Fruit fly (Drosophila melanogaster): ENCODE results near the gene Cyp4d20.

The Cyp4d20 gene

DNA sequence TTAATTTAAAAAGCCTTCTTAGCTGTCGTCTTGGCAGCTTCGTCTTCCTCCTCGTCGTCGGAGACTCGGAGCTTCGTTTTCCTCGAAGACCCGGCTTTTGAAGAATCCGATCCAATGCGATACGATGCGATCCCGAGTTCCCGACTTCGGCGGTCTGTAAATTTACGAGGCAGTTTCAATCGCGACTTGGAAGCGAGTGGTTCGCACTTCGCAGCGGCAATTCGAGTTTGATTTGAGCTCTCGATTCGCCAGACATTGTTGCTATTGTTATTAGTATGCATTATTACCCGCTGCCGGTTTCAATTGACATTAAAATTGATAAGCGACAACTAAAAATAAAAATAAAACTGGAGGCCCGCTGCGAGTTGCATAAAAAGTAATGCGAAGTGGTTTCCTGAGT is 10.4 kb upstream of the Cyp4d20 start, which contains the start of gene CG1146:
Gene CG1146, plus strand, starts transcription at position 171 of the 400 bp plus-strand sequence.
- TF ChIP-seq insv (optimal IDR thresholded peaks at IDR 0.05) (no peak), psq (optimal IDR thresholded peaks at IDR 0.05) (no peak), Myc (optimal IDR thresholded peaks at IDR 0.05) (no peak), ttk (optimal IDR thresholded peaks at IDR 0.05) (no peak)

DNA sequence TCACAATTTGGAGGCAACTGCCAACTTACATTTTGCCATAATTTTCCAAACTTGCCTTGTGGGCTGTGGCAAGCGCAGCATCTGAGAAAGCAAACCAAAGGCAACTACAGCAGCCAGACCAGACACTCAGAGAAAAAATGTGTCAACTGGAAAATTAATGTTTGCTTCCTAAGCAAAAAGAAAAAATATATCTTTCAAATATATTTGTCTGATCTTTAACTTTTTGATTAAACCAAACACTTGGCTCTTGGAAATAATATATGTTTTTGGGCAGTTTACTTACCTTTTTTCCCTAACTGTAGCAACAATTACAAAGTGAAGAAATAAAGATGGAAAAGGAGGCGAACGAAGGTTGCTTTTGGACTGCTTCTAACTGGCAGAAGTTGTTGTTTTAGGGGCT is 9.0 kb upstream of the Cyp4d20 start:
- TF ChIP-seq insv (optimal IDR thresholded peaks at IDR 0.05) (no peak), Myc (optimal IDR thresholded peaks at IDR 0.05) (no peak), Sin3A (optimal IDR thresholded peaks at IDR 0.05) (no peak), ttk (optimal IDR thresholded peaks at IDR 0.05) (no peak), psq (optimal IDR thresholded peaks at IDR 0.05) (no peak), h (optimal IDR thresholded peaks at IDR 0.05) (no peak)

DNA sequence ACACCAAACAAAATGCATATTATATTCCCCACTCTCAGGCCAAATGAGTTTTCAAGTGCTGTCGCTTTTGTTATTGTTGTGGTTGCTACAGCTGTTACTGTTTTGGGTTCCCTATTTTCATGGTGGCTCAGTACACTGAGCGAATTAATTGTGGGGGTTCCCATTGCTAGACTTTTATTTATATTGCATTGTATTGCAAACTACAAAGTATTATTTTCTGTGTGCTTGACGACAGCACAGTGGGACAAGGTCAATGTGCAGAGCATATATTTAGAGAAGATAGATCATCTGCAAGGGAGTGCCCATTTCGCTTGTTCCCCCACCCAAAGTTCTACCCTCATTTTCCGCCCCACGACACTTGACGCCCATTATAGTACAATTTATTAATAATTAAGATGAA is 8.2 kb upstream of the Cyp4d20 start:
- TF ChIP-seq Sin3A (optimal IDR thresholded peaks at IDR 0.05): no peak
- TF ChIP-seq Myc (optimal IDR thresholded peaks at IDR 0.05): no peak
- no peak for TF ChIP-seq psq (optimal IDR thresholded peaks at IDR 0.05)
- no peak for TF ChIP-seq insv (optimal IDR thresholded peaks at IDR 0.05)
- no peak for TF ChIP-seq ttk (optimal IDR thresholded peaks at IDR 0.05)
- TF ChIP-seq h (optimal IDR thresholded peaks at IDR 0.05): no peak

DNA sequence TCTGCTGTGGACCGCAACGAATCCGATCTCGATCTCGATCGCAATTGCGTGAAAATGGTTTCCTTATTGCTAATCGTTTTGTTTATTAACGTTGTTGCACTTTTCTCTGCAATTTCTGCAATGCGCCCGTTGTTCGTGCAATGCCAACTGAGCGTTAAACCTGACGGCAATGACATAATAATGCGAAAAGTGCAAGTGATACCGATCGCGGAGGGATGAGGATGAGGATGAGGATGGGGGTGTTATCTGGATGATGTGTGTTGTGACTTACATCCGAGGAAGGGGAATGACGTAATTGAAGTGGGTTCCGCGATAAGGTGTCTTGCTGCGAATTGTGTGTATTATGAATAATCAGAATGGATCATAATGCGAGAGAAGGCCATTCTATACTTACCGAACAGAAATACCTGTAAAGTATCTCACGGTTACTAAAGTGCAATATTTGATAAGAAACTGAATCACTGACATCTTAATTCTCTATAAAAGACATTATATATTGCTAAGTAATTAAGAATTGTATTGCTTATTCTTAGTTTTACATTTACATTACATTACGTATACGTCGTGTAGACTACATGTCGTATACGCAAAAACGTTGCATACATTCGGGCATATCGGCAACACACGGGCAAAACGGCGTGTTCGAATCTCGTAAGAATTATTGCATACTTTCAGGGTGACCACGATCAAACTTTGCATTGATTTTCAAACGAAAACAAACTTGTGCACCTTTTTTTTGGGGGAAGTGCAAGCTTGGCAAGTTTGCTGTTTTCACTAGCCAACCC is 7.3 kb upstream of the Cyp4d20 start:
- TF ChIP-seq Sin3A (optimal IDR thresholded peaks at IDR 0.05) (no peak), ttk (optimal IDR thresholded peaks at IDR 0.05) (no peak), Myc (optimal IDR thresholded peaks at IDR 0.05) (no peak), psq (optimal IDR thresholded peaks at IDR 0.05) (no peak), insv (optimal IDR thresholded peaks at IDR 0.05) (no peak), h (optimal IDR thresholded peaks at IDR 0.05) (no peak)

DNA sequence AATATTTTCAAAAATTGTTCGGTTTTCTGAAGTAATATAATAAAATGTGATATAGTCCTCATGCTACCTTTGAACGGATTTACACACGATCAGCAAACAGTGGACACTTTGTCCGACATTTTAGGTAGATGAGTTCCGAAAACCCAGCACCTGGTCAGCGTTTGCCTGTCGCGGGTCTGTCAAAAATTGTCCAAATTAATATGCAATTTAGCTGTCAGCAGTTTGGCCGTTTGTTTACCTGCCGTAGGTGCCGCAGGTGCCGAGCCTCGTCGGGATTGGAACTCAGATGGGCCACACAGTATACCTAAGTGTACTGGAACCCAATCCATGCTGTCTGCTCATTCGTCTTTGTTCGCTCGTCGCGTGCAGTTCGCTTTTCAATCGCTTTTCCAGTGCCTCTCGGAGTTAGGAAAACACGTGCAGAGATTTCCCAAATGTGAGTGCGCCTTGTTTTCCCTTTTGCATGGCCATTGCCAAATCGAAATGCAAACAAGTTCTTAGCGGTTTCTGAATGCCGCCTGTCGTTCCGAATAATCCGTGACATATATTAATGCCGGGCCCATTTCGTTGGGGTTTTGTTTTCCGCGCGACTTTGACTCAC is 4.8 kb upstream of the Cyp4d20 start:
- TF ChIP-seq h (optimal IDR thresholded peaks at IDR 0.05) (no peak), Sin3A (optimal IDR thresholded peaks at IDR 0.05) (no peak), psq (optimal IDR thresholded peaks at IDR 0.05) (no peak), Myc (optimal IDR thresholded peaks at IDR 0.05) (no peak), ttk (optimal IDR thresholded peaks at IDR 0.05) (no peak), insv (optimal IDR thresholded peaks at IDR 0.05) (no peak)

DNA sequence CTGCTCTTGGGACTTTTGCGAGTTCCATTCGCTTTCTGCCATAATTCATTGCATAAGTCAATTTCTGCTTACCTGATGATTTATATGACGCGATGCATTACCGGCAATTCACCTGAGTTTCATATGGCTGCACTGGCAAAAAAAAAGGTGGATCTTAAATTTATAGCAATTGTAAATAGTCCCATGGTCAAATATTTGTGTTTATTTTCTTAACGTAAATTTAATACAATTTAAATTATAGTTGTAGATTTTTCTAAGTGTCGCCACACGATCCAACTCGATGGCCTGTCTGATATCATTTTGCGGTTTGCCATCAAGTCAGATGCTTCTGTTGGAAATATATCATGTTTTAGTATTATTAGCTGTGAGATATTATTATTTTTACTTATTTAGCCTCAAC is 3.2 kb upstream of the Cyp4d20 start:
- TF ChIP-seq h (optimal IDR thresholded peaks at IDR 0.05) (no peak), Sin3A (optimal IDR thresholded peaks at IDR 0.05) (no peak), psq (optimal IDR thresholded peaks at IDR 0.05) (no peak)

DNA sequence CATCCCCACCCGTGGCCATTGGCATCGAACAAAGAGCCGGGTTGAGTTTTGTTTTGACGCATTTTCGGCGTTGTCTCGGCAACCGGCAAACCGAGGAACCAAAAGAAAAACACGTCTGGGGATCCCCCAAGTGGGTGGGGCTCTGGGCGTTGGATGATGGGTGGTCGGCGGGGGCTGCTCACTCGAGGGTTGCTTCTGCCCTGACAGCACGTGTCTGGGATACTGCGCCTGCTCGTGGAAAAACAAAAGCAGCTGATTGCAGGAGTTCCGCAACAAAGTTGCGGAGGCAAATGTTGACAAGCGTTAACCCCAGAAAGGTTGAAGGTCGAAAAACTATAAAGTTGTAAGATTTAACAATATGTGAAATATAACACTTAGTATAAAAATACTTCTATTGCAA is 2.2 kb upstream of the Cyp4d20 start:
- no peak for TF ChIP-seq Sin3A (optimal IDR thresholded peaks at IDR 0.05)
- TF ChIP-seq ttk (optimal IDR thresholded peaks at IDR 0.05): no peak

DNA sequence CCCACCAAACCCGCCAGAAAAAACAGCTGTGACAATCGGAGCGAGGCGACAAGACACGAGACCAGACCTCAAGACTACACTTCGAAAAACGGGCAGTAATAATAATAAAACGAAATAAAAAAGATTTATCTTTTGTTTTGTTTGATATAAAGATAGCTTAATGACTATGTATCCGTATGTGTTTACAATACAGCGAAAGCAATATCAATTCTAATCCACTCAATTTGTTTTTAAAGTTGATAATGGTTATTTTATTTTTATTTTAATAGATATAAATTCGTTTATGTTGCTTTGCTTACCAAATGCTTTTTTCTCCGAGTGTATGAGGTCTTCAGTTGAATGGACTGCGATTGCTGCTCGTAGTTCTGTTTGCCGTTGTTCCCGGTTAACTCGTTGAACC is 1.0 kb upstream of the Cyp4d20 start:
- no peak for TF ChIP-seq ttk (optimal IDR thresholded peaks at IDR 0.05)
- TF ChIP-seq h (optimal IDR thresholded peaks at IDR 0.05): no peak
- no peak for TF ChIP-seq Sin3A (optimal IDR thresholded peaks at IDR 0.05)
- TF ChIP-seq Myc (optimal IDR thresholded peaks at IDR 0.05): no peak
- no peak for TF ChIP-seq psq (optimal IDR thresholded peaks at IDR 0.05)
- no peak for TF ChIP-seq insv (optimal IDR thresholded peaks at IDR 0.05)

DNA sequence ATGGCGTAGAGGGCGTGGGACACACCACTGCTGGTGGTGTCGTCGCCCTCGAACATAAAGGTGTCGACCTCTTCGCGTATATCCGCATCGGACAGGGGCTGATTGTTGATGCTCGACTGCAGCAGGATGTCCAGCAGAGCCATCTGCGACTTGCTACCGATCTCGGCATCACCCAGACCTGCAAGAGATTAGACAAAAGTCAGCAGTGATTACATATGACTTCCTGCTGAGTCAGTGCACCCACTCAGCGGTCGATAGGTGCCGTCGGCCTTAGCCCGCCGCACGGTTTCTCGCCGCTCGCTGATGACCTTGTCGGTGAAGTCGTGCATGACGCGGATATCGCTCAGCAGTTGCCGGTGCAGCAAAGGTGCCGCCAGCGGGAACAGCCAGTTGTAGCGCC is 1.3 kb downstream of the Cyp4d20 start:
- TF ChIP-seq h (optimal IDR thresholded peaks at IDR 0.05) (no peak), insv (optimal IDR thresholded peaks at IDR 0.05) (no peak), psq (optimal IDR thresholded peaks at IDR 0.05) (no peak), Myc (optimal IDR thresholded peaks at IDR 0.05) (no peak), Sin3A (optimal IDR thresholded peaks at IDR 0.05) (no peak), ttk (optimal IDR thresholded peaks at IDR 0.05) (no peak)

DNA sequence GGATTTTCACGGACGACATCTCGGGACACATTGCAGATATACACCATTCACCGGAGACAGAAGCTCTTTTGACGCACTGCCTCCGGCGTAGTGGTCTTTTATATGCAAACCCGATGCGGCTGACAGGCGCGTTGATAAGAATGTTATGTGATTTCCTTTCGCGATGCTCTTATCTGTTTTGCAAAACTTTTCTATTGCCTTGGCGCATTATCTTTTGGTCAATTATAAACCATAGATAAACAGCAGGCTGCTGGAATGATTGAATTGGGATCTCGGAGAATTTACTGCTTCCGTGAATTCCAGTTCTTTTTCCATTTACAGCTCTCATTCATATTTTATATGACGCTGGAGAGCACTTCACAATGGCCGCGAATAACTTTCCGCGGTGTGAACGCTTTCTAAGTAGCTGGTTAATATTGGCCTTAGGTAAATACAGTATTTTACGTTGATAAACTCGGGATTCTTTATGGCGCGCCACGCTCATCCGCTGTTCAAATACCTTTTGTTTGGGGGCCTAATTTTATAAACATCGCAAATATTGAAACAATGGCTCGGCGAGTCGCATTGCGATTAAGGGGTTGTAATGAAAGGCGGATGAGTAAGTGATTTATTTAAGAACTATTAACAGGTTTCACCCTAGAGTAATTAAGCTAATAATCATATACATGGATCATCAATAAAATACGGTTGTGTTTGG is 2.5 kb downstream of the Cyp4d20 start, which contains the start of gene CG16762:
Gene CG16762, minus strand, starts transcription at position 51 of the 697 bp plus-strand sequence.
- no peak for TF ChIP-seq insv (optimal IDR thresholded peaks at IDR 0.05)
- no peak for TF ChIP-seq Myc (optimal IDR thresholded peaks at IDR 0.05)
- no peak for TF ChIP-seq Sin3A (optimal IDR thresholded peaks at IDR 0.05)
- no peak for TF ChIP-seq psq (optimal IDR thresholded peaks at IDR 0.05)
- no peak for TF ChIP-seq h (optimal IDR thresholded peaks at IDR 0.05)
- no peak for TF ChIP-seq ttk (optimal IDR thresholded peaks at IDR 0.05)

DNA sequence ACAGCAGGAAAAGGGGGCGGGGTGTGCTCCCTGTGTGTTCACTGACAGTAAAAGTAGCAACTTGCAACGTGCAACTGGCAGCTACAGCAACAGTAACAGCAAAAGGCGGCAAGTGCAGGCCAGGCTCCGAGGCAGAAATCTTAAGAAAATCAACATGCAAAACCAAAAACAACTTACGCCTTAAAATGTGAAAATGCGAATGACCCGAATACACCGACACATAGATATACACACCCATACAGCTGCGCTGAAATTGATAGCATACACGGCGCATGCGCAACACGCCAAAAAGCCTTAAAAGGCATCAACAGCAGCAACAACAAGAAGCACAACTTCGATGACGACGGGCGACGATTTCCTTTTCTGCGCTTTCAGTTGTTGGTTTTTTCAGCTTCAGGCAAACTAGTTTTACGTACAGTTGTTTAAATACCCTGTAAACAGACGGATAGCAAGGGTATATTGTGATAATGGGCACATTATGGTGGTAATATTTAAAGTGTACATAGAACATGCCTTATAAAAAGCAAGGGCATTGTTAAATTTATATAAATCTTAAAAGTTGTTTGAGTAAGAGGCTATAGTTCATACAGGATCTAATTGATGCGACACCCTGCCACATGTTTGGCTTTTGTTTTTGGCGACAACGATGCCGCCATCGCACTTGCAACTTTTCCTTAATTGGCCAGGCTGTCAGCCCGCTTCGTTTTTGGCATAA is 5.8 kb downstream of the Cyp4d20 start:
- TF ChIP-seq Myc (optimal IDR thresholded peaks at IDR 0.05) (no peak), h (optimal IDR thresholded peaks at IDR 0.05) (no peak), insv (optimal IDR thresholded peaks at IDR 0.05) (no peak), ttk (optimal IDR thresholded peaks at IDR 0.05) (no peak), psq (optimal IDR thresholded peaks at IDR 0.05) (no peak), Sin3A (optimal IDR thresholded peaks at IDR 0.05) (no peak)
